Worm (Caenorhabditis elegans) whole organism, L2 larva: ENCODE results near the gene F20D6.9.

Experiments used
- F13H6.1 ChIP-seq: sonication (generic microtip); optimal IDR thresholded peaks from 2 replicates; lab custom pipeline; 2016; ENCODE audit warnings: missing genetic modification characterization, missing compliant biosample characterization
- R02D3.7 ChIP-seq: fragments of 150-350 bp; optimal IDR thresholded peaks from 2 replicates; lab custom pipeline; 2014; ENCODE audit warnings: missing biosample characterization, missing genetic modification characterization
- Y55F3AM.14 ChIP-seq: fragments of 200-800 bp; sonication (Bioruptor generic); optimal IDR thresholded peaks from 2 replicates; lab custom pipeline; 2018; ENCODE audit warnings: mild to moderate bottlenecking, missing genetic modification characterization, missing compliant biosample characterization
- alr-1 ChIP-seq: fragments of 150-350 bp; optimal IDR thresholded peaks from 2 replicates; lab custom pipeline; 2014; ENCODE audit warnings: missing biosample characterization, missing genetic modification characterization
- blmp-1 ChIP-seq: sonication (generic microtip); optimal IDR thresholded peaks from 2 replicates; lab custom pipeline; 2017; ENCODE audit warnings: missing genetic modification characterization, mild to moderate bottlenecking, missing compliant biosample characterization, antibody characterized with exemption, moderate library complexity; ENCODE audit not compliant: insufficient read depth
- ceh-16 ChIP-seq: fragments of 150-350 bp; optimal IDR thresholded peaks from 2 replicates; lab custom pipeline; 2014; ENCODE audit warnings: missing biosample characterization, missing genetic modification characterization
- ceh-82 ChIP-seq: fragments of 150-350 bp; optimal IDR thresholded peaks from 2 replicates; lab custom pipeline; 2014; ENCODE audit warnings: missing biosample characterization, missing genetic modification characterization
- dmd-4 ChIP-seq: sonication (generic microtip); optimal IDR thresholded peaks from 2 replicates; lab custom pipeline; 2017; ENCODE audit warnings: missing biosample characterization, missing genetic modification characterization
- egl-27 ChIP-seq: sonication (generic microtip); optimal IDR thresholded peaks from 3 replicates; lab custom pipeline; 2017; ENCODE audit warnings: missing biosample characterization, missing genetic modification reagents, missing genetic modification characterization
- elt-1 ChIP-seq: fragments of 150-350 bp; optimal IDR thresholded peaks from 2 replicates; lab custom pipeline; 2014; ENCODE audit warnings: missing biosample characterization, missing genetic modification characterization
- fos-1 ChIP-seq: fragments of 150-350 bp; optimal IDR thresholded peaks from 2 replicates; lab custom pipeline; 2014; ENCODE audit warnings: missing biosample characterization, missing genetic modification characterization
- gmeb-1 ChIP-seq: fragments of 150-350 bp; optimal IDR thresholded peaks from 2 replicates; lab custom pipeline; 2014; ENCODE audit warnings: missing biosample characterization, missing genetic modification characterization
- lin-13 ChIP-seq: fragments of 150-350 bp; optimal IDR thresholded peaks from 2 replicates; lab custom pipeline; 2014; ENCODE audit warnings: missing biosample characterization, missing genetic modification reagents, missing genetic modification characterization
- lin-39 ChIP-seq: fragments of 150-350 bp; optimal IDR thresholded peaks from 2 replicates; lab custom pipeline; 2014; ENCODE audit warnings: missing biosample characterization, missing genetic modification reagents, missing genetic modification characterization
- lsy-2 ChIP-seq, 2 experiments: fragments of 150-350 bp in 1 of 2; sonication (generic microtip) in 1 of 2; optimal IDR thresholded peaks; 2 replicates each; lab custom pipeline; 2014 to 2017; ENCODE audit warnings: missing biosample characterization in 2 of 2, missing genetic modification characterization in 2 of 2
- mab-5 ChIP-seq: fragments of 150-350 bp; optimal IDR thresholded peaks from 2 replicates; lab custom pipeline; 2014; ENCODE audit warnings: missing biosample characterization, missing genetic modification characterization
- mdl-1 ChIP-seq, 2 experiments: fragments of 150-350 bp in 1 of 2; sonication (generic microtip) in 1 of 2; optimal IDR thresholded peaks; 2 replicates each; lab custom pipeline; 2017; ENCODE audit warnings: missing biosample characterization in 2 of 2, missing genetic modification characterization in 2 of 2
- nhr-11 ChIP-seq: fragments of 150-350 bp; optimal IDR thresholded peaks from 2 replicates; lab custom pipeline; 2014; ENCODE audit warnings: missing biosample characterization, missing genetic modification characterization
- nhr-12 ChIP-seq: fragments of 150-350 bp; optimal IDR thresholded peaks from 2 replicates; lab custom pipeline; 2014; ENCODE audit warnings: missing biosample characterization, missing genetic modification characterization
- nhr-129 ChIP-seq: fragments of 150-350 bp; optimal IDR thresholded peaks from 2 replicates; lab custom pipeline; 2014; ENCODE audit warnings: missing biosample characterization, missing genetic modification characterization
- nhr-21 ChIP-seq: fragments of 150-350 bp; optimal IDR thresholded peaks from 2 replicates; lab custom pipeline; 2014; ENCODE audit warnings: missing biosample characterization, missing genetic modification characterization
- nhr-23 ChIP-seq: fragments of 150-350 bp; optimal IDR thresholded peaks from 2 replicates; lab custom pipeline; 2014; ENCODE audit warnings: missing biosample characterization, missing genetic modification reagents, missing genetic modification characterization
- nhr-237 ChIP-seq: fragments of 150-350 bp; optimal IDR thresholded peaks from 2 replicates; lab custom pipeline; 2014; ENCODE audit warnings: missing biosample characterization, missing genetic modification characterization
- nhr-25 ChIP-seq: fragments of 150-350 bp; sonication (generic microtip); optimal IDR thresholded peaks from 3 replicates; lab custom pipeline; 2014; ENCODE audit warnings: missing biosample characterization, missing genetic modification characterization
- nhr-77 ChIP-seq: fragments of 150-350 bp; optimal IDR thresholded peaks from 2 replicates; lab custom pipeline; 2014; ENCODE audit warnings: missing biosample characterization, missing genetic modification characterization
- peb-1 ChIP-seq: fragments of 150-350 bp; optimal IDR thresholded peaks from 2 replicates; lab custom pipeline; 2014; ENCODE audit warnings: missing biosample characterization, missing genetic modification characterization
- skn-1 ChIP-seq: sonication (generic microtip); optimal IDR thresholded peaks from 2 replicates; lab custom pipeline; 2017; ENCODE audit warnings: missing biosample characterization, missing genetic modification characterization
- sma-9 ChIP-seq, 2 experiments: fragments of 150-350 bp in 1 of 2; sonication (generic microtip) in 1 of 2; optimal IDR thresholded peaks; 2 replicates each; lab custom pipeline; 2014 to 2016; ENCODE audit warnings: missing genetic modification characterization in 2 of 2, mild to moderate bottlenecking in 1 of 2, missing biosample characterization in 1 of 2, missing compliant biosample characterization in 1 of 2, missing genetic modification reagents in 1 of 2, moderate library complexity in 1 of 2
- unc-39 ChIP-seq: fragments of 150-350 bp; optimal IDR thresholded peaks from 2 replicates; lab custom pipeline; 2014; ENCODE audit warnings: missing biosample characterization, missing genetic modification characterization
- unc-55 ChIP-seq: fragments of 150-350 bp; sonication (generic microtip); optimal IDR thresholded peaks from 3 replicates; lab custom pipeline; 2014; ENCODE audit warnings: missing biosample characterization, missing genetic modification reagents, missing genetic modification characterization
- unc-62 ChIP-seq: fragments of 150-350 bp; optimal IDR thresholded peaks from 2 replicates; lab custom pipeline; 2014; ENCODE audit warnings: missing biosample characterization, missing genetic modification reagents, missing genetic modification characterization
- zag-1 ChIP-seq: fragments of 150-350 bp; optimal IDR thresholded peaks from 2 replicates; lab custom pipeline; 2014; ENCODE audit warnings: missing biosample characterization, missing genetic modification characterization
- ztf-11 ChIP-seq: sonication (generic microtip); optimal IDR thresholded peaks from 2 replicates; lab custom pipeline; 2017; ENCODE audit warnings: missing biosample characterization, missing genetic modification characterization
- ztf-4 ChIP-seq: fragments of 150-350 bp; optimal IDR thresholded peaks from 2 replicates; lab custom pipeline; 2014; ENCODE audit warnings: missing biosample characterization, missing genetic modification characterization

The F20D6.9 gene

ce11 chrV:8201229-8201858 is 24.1 kb upstream of the F20D6.9 start, which contains the start of gene cri-2 (continued):
- no peak for TF ChIP-seq egl-27

ce11 chrV:8198994-8199393 is 21.7 kb upstream of the F20D6.9 start, which contains the start of gene F20D6.11:
Gene F20D6.11, minus strand, starts transcription at chrV:8199094.
- TF ChIP-seq ztf-4 (tag; lab: Kevin White, UChicago) (no peak), fos-1 (no peak), nhr-23 (tag; lab: Kevin White, UChicago) (no peak), nhr-129 (tag; lab: Kevin White, UChicago) (no peak), alr-1 (tag; lab: Kevin White, UChicago) (no peak), skn-1 (tag; lab: Kevin White, UChicago) (no peak), R02D3.7 (tag; lab: Kevin White, UChicago) (no peak), unc-55 (GFP tag; lab: Kevin White, UChicago) (no peak), Y55F3AM.14 (GFP tag; lab: Kevin White, UChicago) (no peak), nhr-77 (no peak), mdl-1 (tag; optimal IDR thresholded peaks at IDR 0.05; lab: Kevin White, UChicago) (no peak), unc-62 (GFP tag; lab: Kevin White, UChicago) (no peak)

- TF ChIP-seq ztf-11 = no peak
- TF ChIP-seq ztf-4 (tag; lab: Kevin White, UChicago) = no peak
- no peak for TF ChIP-seq unc-39 (tag; lab: Kevin White, UChicago)
- no peak for TF ChIP-seq mab-5 (tag; lab: Kevin White, UChicago)
- TF ChIP-seq nhr-129 (tag; lab: Kevin White, UChicago) = no peak
- no peak for TF ChIP-seq blmp-1 (tag; lab: Kevin White, UChicago)
- no peak for TF ChIP-seq ceh-82 (tag; lab: Kevin White, UChicago)
- no peak for TF ChIP-seq nhr-21 (tag; lab: Kevin White, UChicago)
- TF ChIP-seq nhr-25 (tag; lab: Kevin White, UChicago) = no peak
- TF ChIP-seq, all 48 proteins: peak for 0
These were observed 19.7 kb upstream of the F20D6.9 start for ce11 chrV:8196993-8197392.

ce11 chrV:8195889-8196418 is 18.7 kb upstream of the F20D6.9 start, which contains the start of gene F20D6.10:
Gene F20D6.10, minus strand, starts transcription at chrV:8195939.
- TF ChIP-seq elt-1 (tag; lab: Kevin White, UChicago) = no peak
- peak; percentile 56 for TF ChIP-seq nhr-129 (tag; lab: Kevin White, UChicago)
- no peak for TF ChIP-seq nhr-12 (tag; lab: Kevin White, UChicago)
- peak in 1 of 2 experiments; percentile 27 for TF ChIP-seq lsy-2 (tag; optimal IDR thresholded peaks at IDR 0.05; lab: Kevin White, UChicago)
- TF ChIP-seq lin-39 (tag; lab: Kevin White, UChicago) = no peak
- no peak for TF ChIP-seq skn-1 (tag; lab: Kevin White, UChicago)
- TF ChIP-seq nhr-11 (tag; lab: Kevin White, UChicago) = no peak
- TF ChIP-seq dmd-4 = no peak
- no peak for TF ChIP-seq egl-27
- TF ChIP-seq F13H6.1 (tag; lab: Kevin White, UChicago) = peak; percentile 54
- TF ChIP-seq ceh-16 (tag; lab: Kevin White, UChicago) = no peak
- no peak for TF ChIP-seq ceh-82 (tag; lab: Kevin White, UChicago)
- no peak for TF ChIP-seq lin-13
- TF ChIP-seq R02D3.7 (tag; lab: Kevin White, UChicago) = no peak
- no peak for TF ChIP-seq peb-1 (tag; lab: Kevin White, UChicago)
- no peak for TF ChIP-seq nhr-237
- TF ChIP-seq gmeb-1 = no peak
- peak; percentile 30 for TF ChIP-seq sma-9 (GFP tag; optimal IDR thresholded peaks at IDR 0.05; lab: Kevin White, UChicago)
- no peak for TF ChIP-seq sma-9 (tag; optimal IDR thresholded peaks at IDR 0.05; lab: Kevin White, UChicago)
- no peak for TF ChIP-seq nhr-23 (tag; lab: Kevin White, UChicago)
- TF ChIP-seq Y55F3AM.14 (GFP tag; lab: Kevin White, UChicago) = no peak
- no peak for TF ChIP-seq fos-1
- no peak for TF ChIP-seq zag-1 (tag; lab: Kevin White, UChicago)
